Worm (Caenorhabditis elegans) whole organism, L1 larva: ENCODE measurements around the gene rad-50.

ENCODE experiments used
- Y116A8C.19 ChIP-seq: sonication (generic microtip); optimal IDR thresholded peaks from 2 replicates; lab custom pipeline; 2016; ENCODE audit warnings: missing compliant biosample characterization, missing genetic modification characterization, borderline replicate concordance
- mep-1 ChIP-seq: fragments of 150-350 bp; optimal IDR thresholded peaks from 2 replicates; lab custom pipeline; 2014; ENCODE audit warnings: missing biosample characterization, missing genetic modification characterization
- nhr-11 ChIP-seq: fragments of 150-350 bp; optimal IDR thresholded peaks from 2 replicates; lab custom pipeline; 2014; ENCODE audit warnings: missing biosample characterization, missing genetic modification characterization
- nhr-12 ChIP-seq: sonication (generic microtip); optimal IDR thresholded peaks from 2 replicates; lab custom pipeline; 2017; ENCODE audit warnings: missing biosample characterization, missing genetic modification characterization
- tbx-2 ChIP-seq: sonication (generic microtip); optimal IDR thresholded peaks from 2 replicates; lab custom pipeline; 2016; ENCODE audit warnings: missing genetic modification characterization, missing compliant biosample characterization
- zag-1 ChIP-seq: fragments of 150-350 bp; optimal IDR thresholded peaks from 2 replicates; lab custom pipeline; 2014; ENCODE audit warnings: missing biosample characterization, missing genetic modification characterization

DNA sequence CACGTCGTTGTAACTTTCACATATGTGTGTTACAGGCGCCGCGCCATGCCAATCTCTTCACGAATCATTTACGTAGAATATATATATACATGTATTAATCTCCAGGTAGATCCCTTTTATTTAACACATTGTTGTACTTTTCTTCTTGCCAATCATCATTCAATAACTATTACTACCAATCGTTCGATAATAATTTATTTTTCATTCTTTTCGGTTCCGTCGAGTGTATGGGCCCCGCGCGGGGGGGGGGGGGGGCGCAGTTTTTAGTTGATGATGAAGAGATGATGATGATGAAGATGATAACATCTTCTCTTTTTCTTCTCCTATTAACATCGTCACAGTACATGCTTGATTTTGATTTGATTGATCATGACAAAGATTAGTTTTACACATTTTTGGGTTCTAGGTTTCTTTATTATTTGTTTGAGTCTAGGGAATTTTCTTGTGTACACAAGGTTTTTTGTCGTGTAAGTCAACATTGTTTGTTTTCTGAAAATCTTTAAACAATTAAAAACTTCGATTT lies 53.9 kb downstream of the rad-50 start:
- TF ChIP-seq mep-1 (tag; lab: Kevin White, UChicago) = no peak
- no peak for TF ChIP-seq Y116A8C.19
- TF ChIP-seq zag-1 (tag; lab: Kevin White, UChicago) = no peak
- no peak for TF ChIP-seq nhr-12 (tag; lab: Kevin White, UChicago)
- no peak for TF ChIP-seq tbx-2 (tag; lab: Kevin White, UChicago)
- no peak for TF ChIP-seq nhr-11 (tag; lab: Kevin White, UChicago)
